Worm (Caenorhabditis elegans) whole organism, L4/young adult: Measurements from ENCODE around the gene cox-10.

Experiments
- W03F9.2 ChIP-seq: fragments of 150-350 bp; optimal IDR thresholded peaks from 2 replicates; lab custom pipeline; 2014; ENCODE audit warnings: missing biosample characterization, missing genetic modification characterization
- dao-5 ChIP-seq: sonication (generic microtip); optimal IDR thresholded peaks from 2 replicates; lab custom pipeline; 2016; ENCODE audit warnings: missing genotype, missing genetic modification characterization, moderate library complexity, missing compliant biosample characterization
- him-1 ChIP-seq: sonication (generic microtip); optimal IDR thresholded peaks from 2 replicates; lab custom pipeline; 2016; ENCODE audit warnings: missing genotype, missing genetic modification reagents, missing genetic modification characterization, missing compliant biosample characterization

- TF ChIP-seq him-1 (tag; lab: Kevin White, UChicago): no peak
- TF ChIP-seq W03F9.2 (tag; lab: Kevin White, UChicago): no peak
- no peak for TF ChIP-seq dao-5
Observed at ce11 chrII:12665019-12665418, 14.7 kb upstream of the cox-10 start.
